Fruit fly (Drosophila melanogaster) whole organism, wandering third instar larva: Measurements from ENCODE around the gene CG31921.

ENCODE experiments used
- Abd-B ChIP-seq: fragments of >200 bp; optimal IDR thresholded peaks from 2 replicates; lab custom pipeline; 2017; ENCODE audit warnings: missing biosample characterization, missing genetic modification characterization
- CG32264 ChIP-seq: fragments of 200-800 bp; sonication (Bioruptor generic); optimal IDR thresholded peaks from 2 replicates; lab custom pipeline; 2016; ENCODE audit warnings: missing biosample characterization, missing genetic modification characterization
- CG9705 ChIP-seq: fragments of 200-800 bp; sonication (Bioruptor generic); optimal IDR thresholded peaks from 2 replicates; lab custom pipeline; 2018; ENCODE audit warnings: missing biosample characterization, mild to moderate bottlenecking, missing genetic modification characterization
- CrebA ChIP-seq: fragments of 200-800 bp; sonication (Bioruptor generic); optimal IDR thresholded peaks from 2 replicates; lab custom pipeline; 2016; ENCODE audit warnings: missing biosample characterization, mild to moderate bottlenecking, missing genetic modification characterization, borderline replicate concordance
- Dfd ChIP-seq: fragments of >200 bp; optimal IDR thresholded peaks from 2 replicates; lab custom pipeline; 2017; ENCODE audit warnings: missing biosample characterization, missing genetic modification characterization
- Dif ChIP-seq: fragments of 200-275, 200-300 bp; sonication (Bioruptor generic); optimal IDR thresholded peaks from 2 replicates; lab custom pipeline; 2018; ENCODE audit warnings: missing biosample characterization, missing genetic modification characterization; ENCODE audit not compliant: partially characterized antibody
- GATAd ChIP-seq: sonication (Bioruptor generic); optimal IDR thresholded peaks from 2 replicates; lab custom pipeline; 2016; ENCODE audit warnings: missing biosample characterization, missing genetic modification characterization
- HLH106 ChIP-seq: fragments of 200-800 bp; optimal IDR thresholded peaks from 3 replicates; lab custom pipeline; 2019; ENCODE audit warnings: missing biosample characterization, mild to moderate bottlenecking, missing genetic modification characterization, moderate library complexity
- Hnf4 ChIP-seq: fragments of 200-800 bp; sonication (Bioruptor generic); optimal IDR thresholded peaks from 2 replicates; lab custom pipeline; 2016; ENCODE audit warnings: missing biosample characterization, mild to moderate bottlenecking, missing genetic modification characterization
- Hr78 ChIP-seq: fragments of >200 bp; optimal IDR thresholded peaks from 2 replicates; lab custom pipeline; 2017; ENCODE audit warnings: missing biosample characterization, missing genetic modification characterization
- Hr83 ChIP-seq: fragments of 200-300 bp; sonication (Bioruptor generic); optimal IDR thresholded peaks from 2 replicates; lab custom pipeline; 2016; ENCODE audit warnings: missing biosample characterization, mild to moderate bottlenecking, missing genetic modification characterization, moderate library complexity; ENCODE audit not compliant: poor library complexity, severe bottlenecking
- Jra ChIP-seq: sonication (Bioruptor generic); optimal IDR thresholded peaks from 2 replicates; lab custom pipeline; 2016; ENCODE audit warnings: missing biosample characterization, missing genetic modification characterization
- Mio ChIP-seq: sonication (Bioruptor generic); optimal IDR thresholded peaks from 2 replicates; lab custom pipeline; 2016; ENCODE audit warnings: missing biosample characterization, missing genetic modification characterization
- Myc ChIP-seq: fragments of >200 bp; optimal IDR thresholded peaks from 2 replicates; lab custom pipeline; 2017
- N ChIP-seq: fragments of >200 bp; optimal IDR thresholded peaks from 2 replicates; lab custom pipeline; 2018; ENCODE audit warnings: missing biosample characterization, missing external identifiers, missing genetic modification characterization
- OdsH ChIP-seq: fragments of 200-800 bp; sonication (Bioruptor generic); optimal IDR thresholded peaks from 2 replicates; lab custom pipeline; 2016; ENCODE audit warnings: missing biosample characterization, mild to moderate bottlenecking, missing genetic modification characterization
- Rel ChIP-seq, 2 experiments: fragments of 200-800 bp; sonication (Bioruptor generic) in 1 of 2; optimal IDR thresholded peaks; 2 replicates in 1 of 2; 3 replicates in 1 of 2; lab custom pipeline; 2016 to 2019; ENCODE audit warnings: mild to moderate bottlenecking in 2 of 2, missing biosample characterization in 2 of 2, missing genetic modification characterization in 2 of 2, moderate library complexity in 1 of 2
- Sp1 ChIP-seq: fragments of 200-800 bp; sonication (Bioruptor generic); optimal IDR thresholded peaks from 3 replicates; lab custom pipeline; 2019; ENCODE audit warnings: missing biosample characterization, mild to moderate bottlenecking, missing genetic modification characterization, moderate library complexity
- Vsx2 ChIP-seq: fragments of 200-300, 225-300 bp; sonication (Bioruptor generic); optimal IDR thresholded peaks from 2 replicates; lab custom pipeline; 2018; ENCODE audit warnings: missing biosample characterization, missing genetic modification characterization; ENCODE audit not compliant: partially characterized antibody
- br ChIP-seq: fragments of 200-800 bp; sonication (Bioruptor generic); optimal IDR thresholded peaks from 2 replicates; lab custom pipeline; 2016; ENCODE audit warnings: missing biosample characterization, missing genetic modification characterization
- dl ChIP-seq, 2 experiments: fragments of 175-275, 200-275 bp in 1 of 2; fragments of 200-275 bp in 1 of 2; sonication (Bioruptor generic); optimal IDR thresholded peaks; lab custom pipeline; 2018; ENCODE audit warnings: mild to moderate bottlenecking in 2 of 2, missing biosample characterization in 2 of 2, missing genetic modification characterization in 2 of 2, moderate library complexity in 2 of 2; ENCODE audit not compliant: partially characterized antibody in 2 of 2, insufficient read depth in 1 of 2
- dmrt93B ChIP-seq: fragments of 200-800 bp; sonication (Bioruptor generic); optimal IDR thresholded peaks from 2 replicates; lab custom pipeline; 2018; ENCODE audit warnings: missing biosample characterization, mild to moderate bottlenecking, missing genetic modification characterization
- dsf ChIP-seq: sonication (Bioruptor generic); optimal IDR thresholded peaks from 2 replicates; lab custom pipeline; 2016; ENCODE audit warnings: missing biosample characterization, missing genetic modification characterization, borderline replicate concordance
- ey ChIP-seq: fragments of 200-800 bp; sonication (Bioruptor generic); optimal IDR thresholded peaks from 2 replicates; lab custom pipeline; 2016; ENCODE audit warnings: missing biosample characterization, missing genetic modification characterization
- foxo ChIP-seq, 2 experiments: fragments of 200-800 bp; sonication (Bioruptor generic); optimal IDR thresholded peaks; 2 replicates in 1 of 2; 3 replicates in 1 of 2; lab custom pipeline; 2016 to 2017; ENCODE audit warnings: missing biosample characterization in 2 of 2, missing genetic modification characterization in 2 of 2
- fru ChIP-seq: fragments of 200-800 bp; sonication (Bioruptor generic); optimal IDR thresholded peaks from 3 replicates; lab custom pipeline; 2016; ENCODE audit warnings: missing biosample characterization, mild to moderate bottlenecking, missing genetic modification characterization
- h ChIP-seq: fragments of 200-800 bp; sonication (Bioruptor generic); optimal IDR thresholded peaks from 3 replicates; lab custom pipeline; 2016; ENCODE audit warnings: missing biosample characterization, mild to moderate bottlenecking, missing genetic modification characterization
- jim ChIP-seq: fragments of 175-275, 200-325 bp; sonication (Bioruptor generic); optimal IDR thresholded peaks from 2 replicates; lab custom pipeline; 2016; ENCODE audit warnings: missing biosample characterization, mild to moderate bottlenecking, missing genetic modification characterization
- lola ChIP-seq: fragments of >200 bp; optimal IDR thresholded peaks from 2 replicates; lab custom pipeline; 2017; ENCODE audit warnings: missing biosample characterization, missing genetic modification characterization
- pan ChIP-seq: fragments of >200 bp; optimal IDR thresholded peaks from 2 replicates; lab custom pipeline; 2017
- psq ChIP-seq: fragments of 200-800 bp; sonication (Bioruptor generic); optimal IDR thresholded peaks from 3 replicates; lab custom pipeline; 2017; ENCODE audit warnings: missing biosample characterization, mild to moderate bottlenecking, missing genetic modification characterization, moderate library complexity
- rgr ChIP-seq: fragments of 200-800 bp; sonication (Bioruptor generic); optimal IDR thresholded peaks from 3 replicates; lab custom pipeline; 2016; ENCODE audit warnings: missing biosample characterization, mild to moderate bottlenecking, missing genetic modification characterization
- sage ChIP-seq: fragments of 200-800 bp; sonication (Bioruptor generic); optimal IDR thresholded peaks from 2 replicates; lab custom pipeline; 2016; ENCODE audit warnings: missing biosample characterization, mild to moderate bottlenecking, missing genetic modification characterization
- sv ChIP-seq: fragments of 200-800 bp; sonication (Bioruptor generic); optimal IDR thresholded peaks from 3 replicates; lab custom pipeline; 2016; ENCODE audit warnings: missing biosample characterization, missing genetic modification characterization
- tai ChIP-seq: sonication (Bioruptor generic); optimal IDR thresholded peaks from 2 replicates; lab custom pipeline; 2016; ENCODE audit warnings: missing biosample characterization, missing genetic modification characterization
- usp ChIP-seq: fragments of >200 bp; optimal IDR thresholded peaks from 2 replicates; lab custom pipeline; 2017; ENCODE audit warnings: missing biosample characterization, missing genetic modification characterization
- woc ChIP-seq: sonication (Bioruptor generic); optimal IDR thresholded peaks from 2 replicates; lab custom pipeline; 2016; ENCODE audit warnings: missing biosample characterization, mild to moderate bottlenecking, missing genetic modification characterization

The CG31921 gene

DNA sequence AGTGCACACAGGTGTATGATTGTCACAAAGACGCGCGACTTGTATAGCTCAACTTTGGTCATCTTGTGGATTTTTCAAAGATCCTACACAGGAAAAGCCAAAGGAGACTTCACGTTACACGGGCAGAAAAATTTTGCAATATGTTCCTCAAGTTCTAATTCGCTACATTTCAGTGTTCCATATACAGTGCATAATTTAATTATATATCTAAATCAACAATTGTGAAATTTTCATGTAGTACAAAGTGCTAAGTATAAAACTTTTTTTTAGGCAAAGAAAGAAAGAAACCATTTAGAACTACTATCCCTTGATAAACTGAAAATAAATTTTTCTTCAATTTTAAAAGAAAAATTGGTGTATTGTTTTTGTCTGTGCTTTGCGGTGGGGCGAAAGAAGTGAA is 41.2 kb downstream of the CG31921 start:
- TF ChIP-seq Myc (lab: Kevin White, UChicago) (no peak), dl (GFP tag; optimal IDR thresholded peaks at IDR 0.05; lab: Kevin White, UChicago; ENCODE audit: insufficient read depth in 1 of 2, partially characterized antibody in 2 of 2) (no peak), Abd-B (no peak), tai (no peak), Hr78 (no peak), psq (no peak), Dif (no peak), pan (lab: Kevin White, UChicago) (no peak), Mio (GFP tag; lab: Kevin White, UChicago) (no peak), Sp1 (GFP tag; lab: Kevin White, UChicago) (no peak), lola (GFP tag; lab: Kevin White, UChicago) (no peak)
- TF ChIP-seq, all 38 proteins: peak for 0

dm6 chr2L:290373-290772 is 41.8 kb downstream of the CG31921 start:
- no peak for TF ChIP-seq CrebA
- TF ChIP-seq jim, result no peak
- no peak for TF ChIP-seq sv (GFP tag; lab: Kevin White, UChicago)
- TF ChIP-seq OdsH (GFP tag; lab: Kevin White, UChicago), result no peak
- no peak for TF ChIP-seq Sp1 (GFP tag; lab: Kevin White, UChicago)
- no peak for TF ChIP-seq CG32264
- no peak for TF ChIP-seq Rel (GFP tag; optimal IDR thresholded peaks at IDR 0.05; lab: Kevin White, UChicago)
- TF ChIP-seq Rel (tag; optimal IDR thresholded peaks at IDR 0.05; lab: Kevin White, UChicago), result no peak
- no peak for TF ChIP-seq N (GFP tag; lab: Kevin White, UChicago)
- no peak for TF ChIP-seq ey (GFP tag; lab: Kevin White, UChicago)
- no peak for TF ChIP-seq Dif
- no peak for TF ChIP-seq usp (GFP tag; lab: Kevin White, UChicago)
- TF ChIP-seq fru (GFP tag; lab: Kevin White, UChicago), result no peak
- no peak for TF ChIP-seq Hr78
- no peak for TF ChIP-seq foxo (GFP tag; optimal IDR thresholded peaks at IDR 0.05; lab: Kevin White, UChicago)
- TF ChIP-seq Jra (GFP tag; lab: Kevin White, UChicago), result no peak
- TF ChIP-seq, all 38 proteins: peak for 0

DNA sequence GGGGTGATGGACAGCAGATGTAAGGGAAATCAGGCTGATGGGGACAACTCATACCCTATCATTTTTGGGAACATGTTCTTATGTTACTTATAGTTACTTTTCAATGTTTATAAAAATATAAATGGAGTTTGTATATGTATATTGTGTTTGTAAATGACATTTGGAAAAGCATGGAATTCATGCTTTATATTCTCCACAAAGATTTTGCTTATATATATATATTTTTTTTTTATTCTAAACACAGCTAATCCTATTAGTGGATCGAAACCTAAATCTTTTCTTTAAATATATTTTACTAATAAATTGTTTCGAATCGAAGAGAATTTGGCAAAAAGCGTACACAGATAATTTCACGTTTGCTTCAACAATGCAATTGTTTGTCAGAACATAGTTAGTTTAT is 43.1 kb downstream of the CG31921 start, which contains the start of gene Amnionless:
Gene Amnionless, minus strand, starts transcription at position 101 of the 400 bp plus-strand sequence.
- TF ChIP-seq lola (GFP tag; lab: Kevin White, UChicago), result no peak
- no peak for TF ChIP-seq fru (GFP tag; lab: Kevin White, UChicago)
- no peak for TF ChIP-seq jim
- TF ChIP-seq tai, result no peak
- TF ChIP-seq HLH106 (tag; lab: Kevin White, UChicago), result no peak
- no peak for TF ChIP-seq Sp1 (GFP tag; lab: Kevin White, UChicago)
- no peak for TF ChIP-seq Myc (lab: Kevin White, UChicago)
- no peak for TF ChIP-seq N (GFP tag; lab: Kevin White, UChicago)
- TF ChIP-seq usp (GFP tag; lab: Kevin White, UChicago), result no peak
- no peak for TF ChIP-seq woc (GFP tag; lab: Kevin White, UChicago)
- TF ChIP-seq Rel (GFP tag; optimal IDR thresholded peaks at IDR 0.05; lab: Kevin White, UChicago), result no peak
- no peak for TF ChIP-seq Rel (tag; optimal IDR thresholded peaks at IDR 0.05; lab: Kevin White, UChicago)
- no peak for TF ChIP-seq rgr (GFP tag; lab: Kevin White, UChicago)
- TF ChIP-seq CG9705 (GFP tag; lab: Kevin White, UChicago), result no peak
- TF ChIP-seq Mio (GFP tag; lab: Kevin White, UChicago), result no peak
- no peak for TF ChIP-seq br (GFP tag; lab: Kevin White, UChicago)
- no peak for TF ChIP-seq Dfd (GFP tag; lab: Kevin White, UChicago)
- TF ChIP-seq, all 38 proteins: peak for 0

dm6 chr2L:286421-286820 is 45.7 kb downstream of the CG31921 start:
- TF ChIP-seq Mio (GFP tag; lab: Kevin White, UChicago) (peak; percentile 66), sage (peak; percentile 69), Rel (GFP tag; optimal IDR thresholded peaks at IDR 0.05; lab: Kevin White, UChicago) (peak; percentile 52), Rel (tag; optimal IDR thresholded peaks at IDR 0.05; lab: Kevin White, UChicago) (peak; percentile 74), OdsH (GFP tag; lab: Kevin White, UChicago) (peak; percentile 91), dl (GFP tag; optimal IDR thresholded peaks at IDR 0.05; lab: Kevin White, UChicago; ENCODE audit: insufficient read depth in 1 of 2, partially characterized antibody in 2 of 2) (no peak), HLH106 (tag; lab: Kevin White, UChicago) (peak; percentile 79), psq (peak; percentile 93), dsf (GFP tag; lab: Kevin White, UChicago) (peak; percentile 16), Vsx2 (GFP tag; lab: Kevin White, UChicago) (no peak), h (GFP tag; lab: Kevin White, UChicago) (peak; percentile 95), Hr83 (peak; percentile 98), dmrt93B (GFP tag; lab: Kevin White, UChicago) (peak; percentile 55), jim (peak; percentile 13), Hnf4 (peak; percentile 98), Dif (no peak), Jra (GFP tag; lab: Kevin White, UChicago) (peak; percentile 81), N (GFP tag; lab: Kevin White, UChicago) (no peak), CG9705 (GFP tag; lab: Kevin White, UChicago) (peak; percentile 58), ey (GFP tag; lab: Kevin White, UChicago) (peak; percentile 90), usp (GFP tag; lab: Kevin White, UChicago) (no peak), Myc (lab: Kevin White, UChicago) (no peak), Abd-B (no peak), CrebA (no peak), CG32264 (peak; percentile 63), GATAd (no peak), Dfd (GFP tag; lab: Kevin White, UChicago) (no peak), tai (no peak), sv (GFP tag; lab: Kevin White, UChicago) (peak; percentile 36), foxo (GFP tag; optimal IDR thresholded peaks at IDR 0.05; lab: Kevin White, UChicago) (peak; percentile 70 to 96), woc (GFP tag; lab: Kevin White, UChicago) (peak; percentile 84), lola (GFP tag; lab: Kevin White, UChicago) (no peak), rgr (GFP tag; lab: Kevin White, UChicago) (peak; percentile 97), Sp1 (GFP tag; lab: Kevin White, UChicago) (peak; percentile 83), fru (GFP tag; lab: Kevin White, UChicago) (peak; percentile 90)
